Worm (Caenorhabditis elegans) whole organism, early embryonic: ENCODE data around the gene gcy-25.

Source experiments
- aly-1 ChIP-seq: sonication (generic microtip); optimal IDR thresholded peaks from 2 replicates; lab custom pipeline; 2016; ENCODE audit warnings: missing genetic modification characterization, missing compliant biosample characterization
- ama-1 ChIP-seq: fragments of 150-350 bp; optimal IDR thresholded peaks from 2 replicates; lab custom pipeline; 2014
- ceh-36 ChIP-seq: sonication (generic microtip); optimal IDR thresholded peaks from 2 replicates; lab custom pipeline; 2016; ENCODE audit warnings: missing genetic modification characterization, inconsistent platforms, missing compliant biosample characterization
- flt-1 ChIP-seq: fragments of 200-800 bp; sonication (Bioruptor generic); IDR thresholded peaks from 2 replicates; pipeline ENCODE4 v1.3.6; 2022; ENCODE audit warnings: missing genetic modification characterization, missing compliant biosample characterization
- hnd-1 ChIP-seq: sonication (generic microtip); optimal IDR thresholded peaks from 2 replicates; lab custom pipeline; 2016; ENCODE audit warnings: missing genetic modification characterization, missing compliant biosample characterization
- scrt-1 ChIP-seq: fragments of 200-800 bp; sonication (Bioruptor generic); IDR thresholded peaks from 2 replicates; pipeline ENCODE4 v1.3.6; 2022; ENCODE audit warnings: missing genetic modification characterization, missing compliant biosample characterization
- sea-1 ChIP-seq: fragments of 200-800 bp; sonication (Bioruptor generic); conservative IDR thresholded peaks from 2 replicates; pipeline ENCODE4 v1.3.6; 2022; ENCODE audit warnings: missing genetic modification characterization, missing compliant biosample characterization
- tra-4 ChIP-seq: sonication (generic microtip); optimal IDR thresholded peaks from 2 replicates; lab custom pipeline; 2017; ENCODE audit warnings: missing genetic modification characterization, missing compliant biosample characterization

- no peak for TF ChIP-seq scrt-1 (GFP tag; lab: Robert Waterston, UW)
- no peak for TF ChIP-seq flt-1 (GFP tag; lab: Robert Waterston, UW)
- TF ChIP-seq aly-1 (tag; lab: Kevin White, UChicago) = no peak
- TF ChIP-seq ceh-36 (tag; lab: Kevin White, UChicago) = no peak
- TF ChIP-seq ama-1 (lab: Kevin White, UChicago) = no peak
- TF ChIP-seq hnd-1 = no peak
- no peak for TF ChIP-seq sea-1 (GFP tag; lab: Robert Waterston, UW)
- TF ChIP-seq tra-4 (tag; lab: Kevin White, UChicago) = no peak
These were observed 35.5 kb downstream of the gcy-25 start for ce11 chrIV:15908251-15908650.
